Fruit fly (Drosophila melanogaster): ENCODE results near the gene CG15211.

The CG15211 gene

dm6 chrX:10822678-10823440 is 50.5 kb downstream of the CG15211 start (continued):
- TF ChIP-seq CG6654 (GFP tag; optimal IDR thresholded peaks at IDR 0.05) = peak; percentile 24
- no peak for TF ChIP-seq CG42726 (GFP tag; IDR thresholded peaks at IDR 0.05; ENCODE audit: partially characterized antibody)
- TF ChIP-seq CG6683 (GFP tag; optimal IDR thresholded peaks at IDR 0.05) = peak; percentile 56
- TF ChIP-seq Sox100B (GFP tag; optimal IDR thresholded peaks at IDR 0.05) = peak; percentile 82
- TF ChIP-seq CG12769 (tag; optimal IDR thresholded peaks at IDR 0.05) = peak; percentile 51
- peak; percentile 26 for TF ChIP-seq CG10274 (GFP tag; optimal IDR thresholded peaks at IDR 0.05)
- peak; percentile 44 for TF ChIP-seq CG3407 (GFP tag; optimal IDR thresholded peaks at IDR 0.05)
- no peak for TF ChIP-seq pfk (GFP tag; optimal IDR thresholded peaks at IDR 0.05)
- TF ChIP-seq Myb (GFP tag; optimal IDR thresholded peaks at IDR 0.05) = no peak
- peak; percentile 45; the same call in 2 of the 3 replicates for TF ChIP-seq dysf (GFP tag; IDR thresholded peaks at IDR 0.05)
- peak; percentile 40 for TF ChIP-seq Nf-YC (tag; optimal IDR thresholded peaks at IDR 0.05)
- TF ChIP-seq Nf-YA (GFP tag; IDR thresholded peaks at IDR 0.05) = peak; percentile 29; the same call in 1 of the 2 replicates
- no peak for TF ChIP-seq CG4282 (GFP tag; optimal IDR thresholded peaks at IDR 0.05)
- peak; percentile 87 for TF ChIP-seq CoRest (tag; optimal IDR thresholded peaks at IDR 0.05)
- TF ChIP-seq pum (GFP tag; optimal IDR thresholded peaks at IDR 0.05) = peak; percentile 16
- TF ChIP-seq zen2 (GFP tag; IDR thresholded peaks at IDR 0.05; ENCODE audit: partially characterized antibody) = no peak
- TF ChIP-seq CG33557 (GFP tag; optimal IDR thresholded peaks at IDR 0.05) = peak; percentile 87
- 0 out of 2 replicates have a peak, but pooled peaks have one; percentile 31 for TF ChIP-seq CG3847 (GFP tag; IDR thresholded peaks at IDR 0.05)
- TF ChIP-seq twi (tag; optimal IDR thresholded peaks at IDR 0.05) = peak; percentile 79
- no peak for TF ChIP-seq Dfd (GFP tag; optimal IDR thresholded peaks at IDR 0.05)
- peak in 1 of 3 experiments; percentile 93 for TF ChIP-seq lola (GFP tag; optimal IDR thresholded peaks at IDR 0.05)
- TF ChIP-seq CG12659 (GFP tag; optimal IDR thresholded peaks at IDR 0.05) = peak; percentile 64
- TF ChIP-seq CG7556 (GFP tag; optimal IDR thresholded peaks at IDR 0.05) = peak; percentile 89
- no peak for TF ChIP-seq CG7745 (tag; optimal IDR thresholded peaks at IDR 0.05)
- TF ChIP-seq CG8359 (GFP tag; optimal IDR thresholded peaks at IDR 0.05; ENCODE audit: borderline replicate concordance) = peak; percentile 16
- no peak for TF ChIP-seq Dad (GFP tag; optimal IDR thresholded peaks at IDR 0.05)
- TF ChIP-seq Six4 (GFP tag; optimal IDR thresholded peaks at IDR 0.05) = peak; percentile 24
- peak; percentile 4 for TF ChIP-seq NC2α (GFP tag; optimal IDR thresholded peaks at IDR 0.05)
- TF ChIP-seq CG8765 (GFP tag; IDR thresholded peaks at IDR 0.05) = peak; percentile 57; the same call in 1 of the 2 replicates
- peak; percentile 85 for TF ChIP-seq fd102C (GFP tag; optimal IDR thresholded peaks at IDR 0.05)
- TF ChIP-seq Med (GFP tag) = peak; percentile 77
- peak; percentile 53 for TF ChIP-seq CG17385 (GFP tag; optimal IDR thresholded peaks at IDR 0.05)
- TF ChIP-seq ac (GFP tag; optimal IDR thresholded peaks at IDR 0.05) = peak; percentile 87
- no peak for TF ChIP-seq CG16779 (GFP tag; IDR thresholded peaks at IDR 0.05)
- peak; percentile 38; the same call in 2 of the 3 replicates for TF ChIP-seq tgo (GFP tag; IDR thresholded peaks at IDR 0.05)
- peak; percentile 48 to 71 for TF ChIP-seq Hr51 (GFP tag; optimal IDR thresholded peaks at IDR 0.05)
- TF ChIP-seq Jarid2 (GFP tag; optimal IDR thresholded peaks at IDR 0.05) = peak; percentile 27
- TF ChIP-seq sd (tag; optimal IDR thresholded peaks at IDR 0.05) = peak; percentile 18
- peak; percentile 89 for TF ChIP-seq kni (GFP tag; optimal IDR thresholded peaks at IDR 0.05)
- peak; percentile 38 for TF ChIP-seq Asciz (GFP tag; optimal IDR thresholded peaks at IDR 0.05)
- TF ChIP-seq Gug (GFP tag; IDR thresholded peaks at IDR 0.05) = 0 out of 4 replicates have a peak, but pooled peaks have one; percentile 17
- peak; percentile 47 for TF ChIP-seq odd (GFP tag; optimal IDR thresholded peaks at IDR 0.05)
- peak; percentile 53 for TF ChIP-seq CG4328 (GFP tag; optimal IDR thresholded peaks at IDR 0.05)
- TF ChIP-seq CG14710 (tag; optimal IDR thresholded peaks at IDR 0.05) = peak; percentile 90
- TF ChIP-seq bsh (GFP tag; optimal IDR thresholded peaks at IDR 0.05) = peak in 1 of 2 experiments; percentile 80
- peak; percentile 71 for TF ChIP-seq gsb-n (tag; optimal IDR thresholded peaks at IDR 0.05)
- TF ChIP-seq onecut (GFP tag; IDR thresholded peaks at IDR 0.05) = peak; percentile 25
